Worm (Caenorhabditis elegans) whole organism, L1 larva: ENCODE results near the gene chil-17.

Source experiments
- C04F5.9 ChIP-seq: sonication (generic microtip); optimal IDR thresholded peaks from 2 replicates; lab custom pipeline; 2016; ENCODE audit warnings: missing genetic modification characterization, missing compliant biosample characterization
- F16B12.6 ChIP-seq: fragments of 150-350 bp; optimal IDR thresholded peaks from 2 replicates; lab custom pipeline; 2014; ENCODE audit warnings: missing biosample characterization, missing genetic modification characterization
- aly-2 ChIP-seq: fragments of 150-350 bp; optimal IDR thresholded peaks from 2 replicates; lab custom pipeline; 2014; ENCODE audit warnings: missing biosample characterization, missing genetic modification characterization
- blmp-1 ChIP-seq: fragments of 150-350 bp; optimal IDR thresholded peaks from 2 replicates; lab custom pipeline; 2014; ENCODE audit warnings: missing biosample characterization, missing genetic modification characterization
- ces-1 ChIP-seq: fragments of 150-350 bp; optimal IDR thresholded peaks from 2 replicates; lab custom pipeline; 2014; ENCODE audit warnings: missing biosample characterization, missing genetic modification reagents, missing genetic modification characterization
- dsc-1 ChIP-seq: sonication (generic microtip); optimal IDR thresholded peaks from 2 replicates; lab custom pipeline; 2016; ENCODE audit warnings: mild to moderate bottlenecking, missing genetic modification characterization, missing compliant biosample characterization
- efl-1 ChIP-seq, 4 experiments: fragments of 150-350 bp; optimal IDR thresholded peaks in 3 of 4; peaks in 1 of 4; 1 replicate in 1 of 4; 2 replicates in 3 of 4; lab custom pipeline; 2014; ENCODE audit warnings: missing biosample characterization in 2 of 4, missing genetic modification characterization in 2 of 4, missing genetic modification reagents in 2 of 4
- efl-3 ChIP-seq: fragments of 200-800 bp; sonication (Bioruptor generic); optimal IDR thresholded peaks from 2 replicates; lab custom pipeline; 2018; ENCODE audit warnings: mild to moderate bottlenecking, missing genetic modification characterization, missing compliant biosample characterization
- egl-13 ChIP-seq: sonication (generic microtip); optimal IDR thresholded peaks from 2 replicates; lab custom pipeline; 2016; ENCODE audit warnings: missing genotype, missing genetic modification reagents, missing genetic modification characterization, missing compliant biosample characterization
- egl-27 ChIP-seq, 2 experiments: fragments of 150-350 bp in 1 of 2; sonication (generic microtip); optimal IDR thresholded peaks; 3 replicates each; lab custom pipeline; 2017 to 2018; ENCODE audit warnings: missing biosample characterization in 2 of 2, missing genetic modification characterization in 2 of 2, missing genetic modification reagents in 2 of 2
- elt-2 ChIP-seq: sonication (generic microtip); optimal IDR thresholded peaks from 2 replicates; lab custom pipeline; 2016; ENCODE audit warnings: missing genetic modification characterization, mild to moderate bottlenecking, inconsistent platforms, missing compliant biosample characterization, missing genetic modification reagents
- elt-3 ChIP-seq, 6 experiments: fragments of 150-350 bp in 1 of 6; sonication (generic microtip); optimal IDR thresholded peaks; 2 replicates each; lab custom pipeline; 2017 to 2018; ENCODE audit warnings: missing biosample characterization in 6 of 6, missing genetic modification characterization in 6 of 6, inconsistent platforms in 1 of 6
- fkh-10 ChIP-seq: sonication (generic microtip); optimal IDR thresholded peaks from 2 replicates; lab custom pipeline; 2017; ENCODE audit warnings: missing biosample characterization, missing genetic modification reagents, missing genetic modification characterization
- fkh-4 ChIP-seq: sonication (generic microtip); optimal IDR thresholded peaks from 2 replicates; lab custom pipeline; 2016; ENCODE audit warnings: missing compliant biosample characterization, missing genetic modification characterization, borderline replicate concordance
- fkh-8 ChIP-seq: sonication (generic microtip); optimal IDR thresholded peaks from 2 replicates; lab custom pipeline; 2016; ENCODE audit warnings: mild to moderate bottlenecking, missing genetic modification characterization, missing compliant biosample characterization
- hpl-2 ChIP-seq: fragments of 150-350 bp; optimal IDR thresholded peaks from 2 replicates; lab custom pipeline; 2014; ENCODE audit warnings: missing biosample characterization, missing genetic modification reagents, missing genetic modification characterization
- irx-1 ChIP-seq: sonication (generic microtip); optimal IDR thresholded peaks from 2 replicates; lab custom pipeline; 2016; ENCODE audit warnings: missing genetic modification characterization, missing compliant biosample characterization
- isw-1 ChIP-seq: fragments of 200-800 bp; sonication (Bioruptor generic); IDR thresholded peaks from 2 replicates; pipeline ENCODE4 v1.3.6; 2022; ENCODE audit warnings: missing genetic modification characterization, missing compliant biosample characterization
- lin-13 ChIP-seq: fragments of 150-350 bp; optimal IDR thresholded peaks from 2 replicates; lab custom pipeline; 2014; ENCODE audit warnings: missing biosample characterization, missing genetic modification reagents, missing genetic modification characterization
- lin-14 ChIP-seq: fragments of 200-800 bp; sonication (Bioruptor generic); optimal IDR thresholded peaks from 2 replicates; lab custom pipeline; 2018; ENCODE audit warnings: mild to moderate bottlenecking, missing genetic modification characterization, moderate library complexity, missing compliant biosample characterization
- lin-15B ChIP-seq: fragments of 150-350 bp; sonication (generic microtip); optimal IDR thresholded peaks from 3 replicates; lab custom pipeline; 2014; ENCODE audit warnings: missing biosample characterization, missing genetic modification characterization
- lin-35 ChIP-seq, 2 experiments: fragments of 150-350 bp; optimal IDR thresholded peaks; 2 replicates each; lab custom pipeline; 2014; ENCODE audit warnings: missing biosample characterization in 2 of 2, missing genetic modification characterization in 2 of 2, missing genetic modification reagents in 2 of 2
- lin-39 ChIP-seq: fragments of 150-350 bp; optimal IDR thresholded peaks from 2 replicates; lab custom pipeline; 2014; ENCODE audit warnings: missing biosample characterization, missing genetic modification reagents, missing genetic modification characterization
- mef-2 ChIP-seq: fragments of 150-350 bp; optimal IDR thresholded peaks from 2 replicates; lab custom pipeline; 2014; ENCODE audit warnings: missing biosample characterization, missing genetic modification characterization
- mep-1 ChIP-seq: fragments of 150-350 bp; optimal IDR thresholded peaks from 2 replicates; lab custom pipeline; 2014; ENCODE audit warnings: missing biosample characterization, missing genetic modification characterization
- nhr-11 ChIP-seq: fragments of 150-350 bp; optimal IDR thresholded peaks from 2 replicates; lab custom pipeline; 2014; ENCODE audit warnings: missing biosample characterization, missing genetic modification characterization
- nhr-19 ChIP-seq: fragments of 200-800 bp; sonication (Bioruptor generic); conservative IDR thresholded peaks from 2 replicates; pipeline ENCODE4 v1.3.6; 2022; ENCODE audit warnings: missing genetic modification characterization, missing compliant biosample characterization
- nhr-20 ChIP-seq: sonication (generic microtip); optimal IDR thresholded peaks from 2 replicates; lab custom pipeline; 2016; ENCODE audit warnings: mild to moderate bottlenecking, missing genetic modification characterization, missing compliant biosample characterization
- nhr-47 ChIP-seq: sonication (generic microtip); optimal IDR thresholded peaks from 2 replicates; lab custom pipeline; 2016; ENCODE audit warnings: mild to moderate bottlenecking, missing genetic modification characterization, moderate library complexity, missing compliant biosample characterization
- nhr-71 ChIP-seq: sonication (generic microtip); optimal IDR thresholded peaks from 2 replicates; lab custom pipeline; 2016; ENCODE audit warnings: mild to moderate bottlenecking, missing genetic modification characterization, moderate library complexity, missing compliant biosample characterization
- nhr-77 ChIP-seq: fragments of 150-350 bp; optimal IDR thresholded peaks from 2 replicates; lab custom pipeline; 2014; ENCODE audit warnings: missing biosample characterization, missing genetic modification characterization
- nhr-90 ChIP-seq: sonication (generic microtip); optimal IDR thresholded peaks from 2 replicates; lab custom pipeline; 2016; ENCODE audit warnings: mild to moderate bottlenecking, missing genetic modification characterization, missing compliant biosample characterization; ENCODE audit not compliant: poor library complexity
- rnt-1 ChIP-seq: sonication (generic microtip); optimal IDR thresholded peaks from 2 replicates; lab custom pipeline; 2016; ENCODE audit warnings: mild to moderate bottlenecking, missing genetic modification characterization, moderate library complexity, missing compliant biosample characterization
- snpc-4 ChIP-seq: fragments of 150-350 bp; optimal IDR thresholded peaks from 2 replicates; lab custom pipeline; 2014; ENCODE audit warnings: missing biosample characterization, missing genetic modification characterization
- snu-23 ChIP-seq: sonication (generic microtip); optimal IDR thresholded peaks from 2 replicates; lab custom pipeline; 2016; ENCODE audit warnings: missing genetic modification characterization, missing compliant biosample characterization
- swsn-7 ChIP-seq: sonication (generic microtip); optimal IDR thresholded peaks from 2 replicates; lab custom pipeline; 2016; ENCODE audit warnings: missing genetic modification characterization, missing compliant biosample characterization
- tbx-2 ChIP-seq: sonication (generic microtip); optimal IDR thresholded peaks from 2 replicates; lab custom pipeline; 2016; ENCODE audit warnings: missing genetic modification characterization, missing compliant biosample characterization
- tlp-1 ChIP-seq: fragments of 150-350 bp; optimal IDR thresholded peaks from 2 replicates; lab custom pipeline; 2014; ENCODE audit warnings: missing biosample characterization, missing genetic modification characterization
- unc-62 ChIP-seq: fragments of 150-350 bp; optimal IDR thresholded peaks from 2 replicates; lab custom pipeline; 2014; ENCODE audit warnings: missing biosample characterization, missing genetic modification reagents, missing genetic modification characterization
- unc-98 ChIP-seq: fragments of 200-800 bp; sonication (Bioruptor generic); IDR thresholded peaks from 2 replicates; pipeline ENCODE4 v1.3.6; 2022; ENCODE audit warnings: missing genetic modification characterization, missing compliant biosample characterization
- xbp-1 ChIP-seq: sonication (generic microtip); optimal IDR thresholded peaks from 2 replicates; lab custom pipeline; 2016; ENCODE audit warnings: missing genetic modification characterization, missing compliant biosample characterization
- zag-1 ChIP-seq: fragments of 150-350 bp; optimal IDR thresholded peaks from 2 replicates; lab custom pipeline; 2014; ENCODE audit warnings: missing biosample characterization, missing genetic modification characterization
- zip-4 ChIP-seq: fragments of 200-800 bp; sonication (Bioruptor generic); optimal IDR thresholded peaks from 2 replicates; lab custom pipeline; 2018; ENCODE audit warnings: mild to moderate bottlenecking, missing genetic modification characterization, moderate library complexity, missing compliant biosample characterization
- ztf-11 ChIP-seq, 2 experiments: sonication (generic microtip); optimal IDR thresholded peaks; 2 replicates each; lab custom pipeline; 2016 to 2017; ENCODE audit warnings: missing genetic modification characterization in 2 of 2, missing biosample characterization in 1 of 2, missing compliant biosample characterization in 1 of 2

The chil-17 gene

ce11 chrII:9487337-9487950 is 47.5 kb upstream of the chil-17 start, which contains the start of gene T19H5.4 (continued):
- TF ChIP-seq nhr-71 (tag; lab: Kevin White, UChicago) (peak; percentile 81), nhr-90 (tag; lab: Kevin White, UChicago) (peak; percentile 74), lin-13 (GFP tag; lab: Kevin White, UChicago) (peak; percentile 44), lin-35 (GFP tag; optimal IDR thresholded peaks at IDR 0.05; lab: Kevin White, UChicago) (peak; percentile 15 to 61), nhr-47 (peak; percentile 44), elt-3 (tag; optimal IDR thresholded peaks at IDR 0.05; lab: Kevin White, UChicago) (peak in 4 of 6 experiments; percentile 45 to 68 (median 60)), nhr-11 (no peak)

- peak; percentile 22 for TF ChIP-seq tbx-2 (tag; lab: Kevin White, UChicago)
- TF ChIP-seq egl-13 (tag; lab: Kevin White, UChicago), result no peak
- TF ChIP-seq nhr-71 (tag; lab: Kevin White, UChicago), result peak; percentile 12
- TF ChIP-seq lin-14 (GFP tag; lab: Kevin White, UChicago), result peak; percentile 59
- peak; percentile 45 for TF ChIP-seq blmp-1 (tag; lab: Kevin White, UChicago)
Observed at ce11 chrII:9485081-9485730, 45.2 kb upstream of the chil-17 start.

ce11 chrII:9483342-9483741 is 43.4 kb upstream of the chil-17 start:
- TF ChIP-seq egl-27 (tag; optimal IDR thresholded peaks at IDR 0.05; lab: Kevin White, UChicago) (no peak), ces-1 (no peak), efl-1 (optimal IDR thresholded peaks at IDR 0.05; lab: Kevin White, UChicago) (no peak), efl-1 (GFP tag; optimal IDR thresholded peaks at IDR 0.05 in 1 of 2; lab: Kevin White, UChicago) (peak in 1 of 2 experiments; percentile 33), elt-2 (peak; percentile 41)

- no peak for TF ChIP-seq swsn-7 (tag; lab: Kevin White, UChicago)
- TF ChIP-seq fkh-8, result no peak
- TF ChIP-seq nhr-20 (tag; lab: Kevin White, UChicago), result no peak
- no peak for TF ChIP-seq xbp-1 (tag; lab: Kevin White, UChicago)
- no peak for TF ChIP-seq snu-23
- no peak for TF ChIP-seq mep-1
- TF ChIP-seq elt-3 (tag; optimal IDR thresholded peaks at IDR 0.05; lab: Kevin White, UChicago), result no peak
- no peak for TF ChIP-seq rnt-1 (tag; lab: Kevin White, UChicago)
- TF ChIP-seq fkh-10 (GFP tag; lab: Kevin White, UChicago), result no peak
- no peak for TF ChIP-seq unc-62
- TF ChIP-seq, all 84 proteins: peak for 0
Observed at ce11 chrII:9482529-9482928, 42.6 kb upstream of the chil-17 start.

- TF ChIP-seq dsc-1 (tag; lab: Kevin White, UChicago), result no peak
- TF ChIP-seq nhr-19 (GFP tag; lab: Robert Waterston, UW), result peak; percentile 28; the same call in 1 of the 2 replicates
- TF ChIP-seq zag-1 (tag; lab: Kevin White, UChicago), result no peak
- TF ChIP-seq F16B12.6 (tag; lab: Kevin White, UChicago), result no peak
- TF ChIP-seq C04F5.9, result no peak
- TF ChIP-seq efl-3 (GFP tag; lab: Kevin White, UChicago), result no peak
- TF ChIP-seq nhr-77 (tag; lab: Kevin White, UChicago), result peak; percentile 66
- TF ChIP-seq irx-1 (tag; lab: Kevin White, UChicago), result no peak
- TF ChIP-seq lin-15B (tag; lab: Kevin White, UChicago), result no peak
- TF ChIP-seq unc-98, result no peak
- TF ChIP-seq mef-2 (tag; lab: Kevin White, UChicago), result no peak
- TF ChIP-seq aly-2 (tag; lab: Kevin White, UChicago), result no peak
- no peak for TF ChIP-seq fkh-4
- TF ChIP-seq isw-1 (GFP tag; lab: Robert Waterston, UW), result no peak
- no peak for TF ChIP-seq nhr-90 (tag; lab: Kevin White, UChicago)
- TF ChIP-seq fkh-10 (GFP tag; lab: Kevin White, UChicago), result no peak
- no peak for TF ChIP-seq ztf-11 (tag; optimal IDR thresholded peaks at IDR 0.05; lab: Kevin White, UChicago)
- no peak for TF ChIP-seq hpl-2 (GFP tag; lab: Kevin White, UChicago)
- TF ChIP-seq tlp-1 (tag; lab: Kevin White, UChicago), result no peak
- TF ChIP-seq zip-4 (GFP tag; lab: Kevin White, UChicago), result no peak
- no peak for TF ChIP-seq snpc-4 (tag; lab: Kevin White, UChicago)
- no peak for TF ChIP-seq lin-39 (tag; lab: Kevin White, UChicago)
Observed at ce11 chrII:9481427-9481826, 41.5 kb upstream of the chil-17 start.
